Worm (Caenorhabditis elegans): Measurements from ENCODE around the gene lact-4.

DNA sequence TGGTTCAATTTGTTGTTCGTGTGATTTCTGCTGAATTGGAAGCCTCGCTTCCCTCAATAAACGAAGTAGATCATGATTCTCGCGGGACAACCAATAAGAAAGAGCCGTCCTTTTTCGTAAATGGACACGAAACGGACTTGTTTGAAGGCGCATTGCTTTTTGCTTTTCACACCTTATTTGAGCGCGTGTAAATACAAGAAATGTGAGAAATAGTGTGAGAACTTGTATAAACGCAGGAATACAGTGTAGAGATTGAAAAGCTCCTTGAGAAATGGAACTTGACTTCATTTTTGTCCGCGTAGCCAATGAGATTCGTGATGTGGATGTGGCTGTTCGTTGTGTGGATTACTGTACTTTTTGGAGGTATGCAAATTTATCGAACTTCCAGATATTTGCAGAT lies 40.3 kb upstream of the lact-4 start, which contains the start of gene cht-2:
- TF ChIP-seq unc-62 (GFP tag; optimal IDR thresholded peaks at IDR 0.05), result no peak
- no peak for TF ChIP-seq drap-1 (GFP tag; optimal IDR thresholded peaks at IDR 0.05)
- no peak for TF ChIP-seq ztf-11 (tag; optimal IDR thresholded peaks at IDR 0.05)
- no peak for TF ChIP-seq elt-3 (tag; optimal IDR thresholded peaks at IDR 0.05)
- no peak for TF ChIP-seq nhr-76 (tag; optimal IDR thresholded peaks at IDR 0.05)

All from whole organism, mixed stage, embryonic.